Fruit fly (Drosophila melanogaster) whole organism, prepupa: ENCODE results near the gene TwdlY.

Source experiments
- Blimp-1 ChIP-seq: fragments of 200-800 bp; sonication (Bioruptor generic); optimal IDR thresholded peaks from 3 replicates; lab custom pipeline; 2017; ENCODE audit warnings: missing biosample characterization, missing genetic modification characterization, mild to moderate bottlenecking, moderate library complexity, missing genetic modification reagents
- Gug ChIP-seq: fragments of 200-800 bp; sonication (Bioruptor generic); IDR thresholded peaks from 2 replicates; pipeline ENCODE4 v1.3.6; 2022; ENCODE audit warnings: missing biosample characterization, missing genetic modification characterization
- salr ChIP-seq, 2 experiments: fragments of 200-800 bp; sonication (Bioruptor generic); optimal IDR thresholded peaks; 3 replicates each; lab custom pipeline; 2016 to 2018; ENCODE audit warnings: missing biosample characterization in 2 of 2, missing genetic modification characterization in 2 of 2, mild to moderate bottlenecking in 1 of 2

DNA sequence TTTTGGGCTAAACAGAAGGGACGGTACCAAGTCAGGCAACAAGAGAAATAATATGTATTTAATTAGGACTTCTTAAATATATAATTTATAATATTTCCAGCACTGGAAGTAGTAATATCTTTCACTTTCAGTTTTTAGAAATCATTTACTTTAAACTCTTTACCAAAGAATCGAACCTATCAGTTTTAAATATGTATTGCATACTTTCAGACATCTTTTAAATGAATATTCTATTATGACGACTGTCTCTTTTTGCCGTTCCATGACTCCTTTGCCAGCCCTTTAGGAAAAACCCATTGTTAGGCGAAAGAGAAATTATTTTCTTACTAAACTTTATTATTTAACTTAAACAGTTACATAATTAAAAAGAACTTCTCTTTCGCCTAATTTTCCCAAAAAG lies 22.9 kb downstream of the TwdlY start:
- TF ChIP-seq salr (GFP tag; optimal IDR thresholded peaks at IDR 0.05; lab: Kevin White, UChicago) (no peak), Blimp-1 (GFP tag; lab: Kevin White, UChicago) (no peak), Gug (GFP tag; lab: Robert Waterston, UW) (no peak)
